Worm (Caenorhabditis elegans) whole organism, L2 larva: ENCODE measurements around the gene F55A11.11.

Experiments
- F13H6.1 ChIP-seq: sonication (generic microtip); optimal IDR thresholded peaks from 2 replicates; lab custom pipeline; 2016; ENCODE audit warnings: missing genetic modification characterization, missing compliant biosample characterization
- R02D3.7 ChIP-seq: fragments of 150-350 bp; optimal IDR thresholded peaks from 2 replicates; lab custom pipeline; 2014; ENCODE audit warnings: missing biosample characterization, missing genetic modification characterization
- Y55F3AM.14 ChIP-seq: fragments of 200-800 bp; sonication (Bioruptor generic); optimal IDR thresholded peaks from 2 replicates; lab custom pipeline; 2018; ENCODE audit warnings: mild to moderate bottlenecking, missing genetic modification characterization, missing compliant biosample characterization
- alr-1 ChIP-seq: fragments of 150-350 bp; optimal IDR thresholded peaks from 2 replicates; lab custom pipeline; 2014; ENCODE audit warnings: missing biosample characterization, missing genetic modification characterization
- aly-2 ChIP-seq: fragments of 150-350 bp; optimal IDR thresholded peaks from 2 replicates; lab custom pipeline; 2014; ENCODE audit warnings: missing biosample characterization, missing genetic modification characterization
- ama-1 ChIP-seq: fragments of 150-350 bp; optimal IDR thresholded peaks from 2 replicates; lab custom pipeline; 2018; ENCODE audit warnings: inconsistent platforms
- blmp-1 ChIP-seq: sonication (generic microtip); optimal IDR thresholded peaks from 2 replicates; lab custom pipeline; 2017; ENCODE audit warnings: missing genetic modification characterization, mild to moderate bottlenecking, missing compliant biosample characterization, antibody characterized with exemption, moderate library complexity; ENCODE audit not compliant: insufficient read depth
- ceh-16 ChIP-seq: fragments of 150-350 bp; optimal IDR thresholded peaks from 2 replicates; lab custom pipeline; 2014; ENCODE audit warnings: missing biosample characterization, missing genetic modification characterization
- ceh-82 ChIP-seq: fragments of 150-350 bp; optimal IDR thresholded peaks from 2 replicates; lab custom pipeline; 2014; ENCODE audit warnings: missing biosample characterization, missing genetic modification characterization
- crh-2 ChIP-seq: sonication (generic microtip); optimal IDR thresholded peaks from 2 replicates; lab custom pipeline; 2017; ENCODE audit warnings: missing biosample characterization, missing genetic modification characterization
- dmd-4 ChIP-seq: sonication (generic microtip); optimal IDR thresholded peaks from 2 replicates; lab custom pipeline; 2017; ENCODE audit warnings: missing biosample characterization, missing genetic modification characterization
- elt-1 ChIP-seq: fragments of 150-350 bp; optimal IDR thresholded peaks from 2 replicates; lab custom pipeline; 2014; ENCODE audit warnings: missing biosample characterization, missing genetic modification characterization
- fos-1 ChIP-seq: fragments of 150-350 bp; optimal IDR thresholded peaks from 2 replicates; lab custom pipeline; 2014; ENCODE audit warnings: missing biosample characterization, missing genetic modification characterization
- lin-11 ChIP-seq: fragments of 150-350 bp; sonication (generic microtip); optimal IDR thresholded peaks from 2 replicates; lab custom pipeline; 2014; ENCODE audit warnings: missing biosample characterization, missing genetic modification characterization, inconsistent platforms, mixed read lengths
- lsy-2 ChIP-seq, 2 experiments: fragments of 150-350 bp in 1 of 2; sonication (generic microtip) in 1 of 2; optimal IDR thresholded peaks; 2 replicates each; lab custom pipeline; 2014 to 2017; ENCODE audit warnings: missing biosample characterization in 2 of 2, missing genetic modification characterization in 2 of 2
- mbf-1 ChIP-seq: sonication (generic microtip); optimal IDR thresholded peaks from 2 replicates; lab custom pipeline; 2017; ENCODE audit warnings: missing biosample characterization, missing genetic modification characterization
- nhr-10 ChIP-seq: sonication (generic microtip); optimal IDR thresholded peaks from 2 replicates; lab custom pipeline; 2017; ENCODE audit warnings: missing biosample characterization, missing genetic modification characterization
- nhr-11 ChIP-seq: fragments of 150-350 bp; optimal IDR thresholded peaks from 2 replicates; lab custom pipeline; 2014; ENCODE audit warnings: missing biosample characterization, missing genetic modification characterization
- nhr-12 ChIP-seq: fragments of 150-350 bp; optimal IDR thresholded peaks from 2 replicates; lab custom pipeline; 2014; ENCODE audit warnings: missing biosample characterization, missing genetic modification characterization
- nhr-23 ChIP-seq: fragments of 150-350 bp; optimal IDR thresholded peaks from 2 replicates; lab custom pipeline; 2014; ENCODE audit warnings: missing biosample characterization, missing genetic modification reagents, missing genetic modification characterization
- nhr-237 ChIP-seq: fragments of 150-350 bp; optimal IDR thresholded peaks from 2 replicates; lab custom pipeline; 2014; ENCODE audit warnings: missing biosample characterization, missing genetic modification characterization
- nhr-25 ChIP-seq: fragments of 150-350 bp; sonication (generic microtip); optimal IDR thresholded peaks from 3 replicates; lab custom pipeline; 2014; ENCODE audit warnings: missing biosample characterization, missing genetic modification characterization
- nhr-6 ChIP-seq: fragments of 150-350 bp; optimal IDR thresholded peaks from 2 replicates; lab custom pipeline; 2014; ENCODE audit warnings: missing biosample characterization, missing genetic modification characterization
- sem-4 ChIP-seq: fragments of 150-350 bp; optimal IDR thresholded peaks from 2 replicates; lab custom pipeline; 2014; ENCODE audit warnings: missing biosample characterization, missing genetic modification reagents, missing genetic modification characterization
- sma-3 ChIP-seq: sonication (generic microtip); optimal IDR thresholded peaks from 2 replicates; lab custom pipeline; 2016; ENCODE audit warnings: missing genetic modification reagents, missing genetic modification characterization, missing compliant biosample characterization
- sma-9 ChIP-seq, 2 experiments: fragments of 150-350 bp in 1 of 2; sonication (generic microtip) in 1 of 2; optimal IDR thresholded peaks; 2 replicates each; lab custom pipeline; 2014 to 2016; ENCODE audit warnings: missing genetic modification characterization in 2 of 2, mild to moderate bottlenecking in 1 of 2, missing biosample characterization in 1 of 2, missing compliant biosample characterization in 1 of 2, missing genetic modification reagents in 1 of 2, moderate library complexity in 1 of 2
- snpc-4 ChIP-seq: fragments of 150-350 bp; optimal IDR thresholded peaks from 2 replicates; lab custom pipeline; 2014; ENCODE audit warnings: missing biosample characterization, missing genetic modification characterization
- unc-62 ChIP-seq: fragments of 150-350 bp; optimal IDR thresholded peaks from 2 replicates; lab custom pipeline; 2014; ENCODE audit warnings: missing biosample characterization, missing genetic modification reagents, missing genetic modification characterization
- ztf-11 ChIP-seq: sonication (generic microtip); optimal IDR thresholded peaks from 2 replicates; lab custom pipeline; 2017; ENCODE audit warnings: missing biosample characterization, missing genetic modification characterization
- ztf-4 ChIP-seq: fragments of 150-350 bp; optimal IDR thresholded peaks from 2 replicates; lab custom pipeline; 2014; ENCODE audit warnings: missing biosample characterization, missing genetic modification characterization

The F55A11.11 gene

DNA sequence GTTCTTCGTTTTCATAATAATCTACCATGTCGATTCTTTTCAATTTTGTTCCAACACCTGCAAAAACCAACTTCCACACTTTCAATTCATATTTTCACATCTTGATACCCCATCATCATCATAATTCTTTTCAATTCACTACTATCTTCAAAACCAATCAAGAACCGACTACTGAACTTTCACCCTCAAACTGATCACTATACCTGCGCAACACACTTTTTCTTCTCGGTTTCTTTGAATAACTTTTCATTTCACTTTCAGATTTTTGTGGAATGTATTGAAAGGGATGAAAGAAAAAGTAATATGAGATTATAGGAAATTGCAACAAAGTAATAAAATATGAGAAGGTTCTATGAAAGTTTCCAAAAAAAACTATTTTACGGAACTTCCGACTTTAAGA, 41.9 kb upstream of the F55A11.11 start:
- peak; percentile 69 for TF ChIP-seq blmp-1
- no peak for TF ChIP-seq ztf-4 (tag; lab: Kevin White, UChicago)

DNA sequence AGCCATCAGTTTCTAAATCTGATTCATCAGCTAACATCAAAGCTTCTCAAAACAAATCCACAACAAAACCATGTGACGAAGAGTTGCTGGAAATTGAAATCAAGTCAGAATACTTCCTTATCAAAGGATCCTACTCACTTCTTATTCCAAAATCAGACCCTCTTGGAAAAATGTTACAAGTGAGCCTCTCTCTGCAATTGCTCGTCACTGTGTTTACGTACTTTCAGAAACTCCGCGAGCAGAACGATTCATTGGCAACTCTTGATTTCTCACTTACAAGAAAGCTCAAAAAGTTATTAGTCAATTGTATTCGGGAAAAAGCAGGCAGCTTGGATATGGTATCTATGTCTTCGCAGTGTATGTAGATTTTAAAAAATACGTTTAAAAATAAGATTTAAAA, 31.5 kb upstream of the F55A11.11 start:
- TF ChIP-seq mbf-1 (no peak), lin-11 (tag; lab: Kevin White, UChicago) (no peak), F13H6.1 (no peak), elt-1 (tag; lab: Kevin White, UChicago) (no peak), ceh-16 (tag; lab: Kevin White, UChicago) (no peak)

DNA sequence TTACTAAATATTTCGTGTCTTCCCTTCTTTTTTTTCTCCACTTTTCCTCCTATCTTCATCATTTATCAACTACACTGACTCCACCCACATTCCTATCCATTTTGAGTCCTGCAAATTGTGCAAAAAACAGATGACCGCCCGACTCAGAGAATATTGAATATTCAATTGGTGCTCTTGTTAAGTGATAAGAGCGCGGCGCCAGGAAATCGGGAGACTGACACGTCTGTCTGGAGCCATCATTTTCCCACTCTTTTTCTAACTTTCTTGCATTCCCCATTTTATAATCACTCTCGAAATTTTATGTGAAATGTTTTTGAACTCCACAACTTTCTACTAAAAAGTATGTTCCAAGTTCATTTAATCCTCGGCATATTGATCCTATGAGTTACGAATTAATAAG, 27.1 kb upstream of the F55A11.11 start:
- TF ChIP-seq R02D3.7 (tag; lab: Kevin White, UChicago) (no peak), sma-9 (GFP tag; optimal IDR thresholded peaks at IDR 0.05; lab: Kevin White, UChicago) (peak; percentile 2), sma-9 (tag; optimal IDR thresholded peaks at IDR 0.05; lab: Kevin White, UChicago) (no peak), fos-1 (tag; lab: Kevin White, UChicago) (peak; percentile 57), snpc-4 (tag; lab: Kevin White, UChicago) (no peak)

DNA sequence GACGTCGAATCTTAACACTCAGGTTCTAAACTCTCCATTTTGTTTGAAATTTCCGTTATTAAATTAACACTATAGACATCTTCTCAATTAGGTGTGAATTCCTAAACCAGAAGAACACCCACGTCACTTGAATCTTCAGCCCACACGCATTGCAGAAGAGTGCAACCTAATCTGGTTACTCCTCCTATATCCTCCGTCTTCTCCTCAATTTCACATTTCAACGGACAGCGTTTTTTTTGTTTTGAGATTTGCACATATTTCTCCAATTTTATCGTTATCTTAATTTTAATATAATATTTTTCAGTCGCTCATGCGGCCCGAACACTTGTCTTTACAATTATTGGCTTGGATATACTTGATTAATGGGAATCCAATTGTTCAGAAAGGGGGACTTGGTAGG, 25.6 kb upstream of the F55A11.11 start, which contains the start of gene smoc-1:
TSS of gene smoc-1 (plus strand) at position 301 of the 400 bp plus-strand sequence.
- TF ChIP-seq ama-1 (lab: Kevin White, UChicago) (no peak), sma-9 (GFP tag; optimal IDR thresholded peaks at IDR 0.05; lab: Kevin White, UChicago) (no peak), sma-9 (tag; optimal IDR thresholded peaks at IDR 0.05; lab: Kevin White, UChicago) (no peak)
- TF ChIP-seq, all 48 proteins: peak for 0

DNA sequence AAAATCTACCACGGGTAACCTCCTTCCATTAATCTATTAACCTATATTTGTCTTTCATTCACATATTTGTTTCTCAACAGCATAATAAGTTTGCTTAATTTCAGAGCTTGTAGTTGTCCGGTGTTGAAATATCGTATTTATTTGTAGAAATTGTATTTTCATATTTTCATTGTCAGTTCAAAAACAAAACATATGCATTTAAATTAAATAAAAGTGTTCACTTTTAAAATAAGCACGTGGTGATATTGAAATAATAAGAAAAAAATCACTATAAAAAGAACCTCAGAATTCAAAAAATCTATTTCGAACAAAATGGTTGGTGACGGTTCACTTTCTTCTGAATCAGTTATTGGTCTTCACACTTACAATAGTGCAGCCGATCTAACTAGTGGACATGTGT, 24.3 kb upstream of the F55A11.11 start, which contains the start of gene T04F3.3:
TSS of gene T04F3.3 (plus strand) at position 301 of the 400 bp plus-strand sequence.
- TF ChIP-seq nhr-25 (no peak), nhr-11 (tag; lab: Kevin White, UChicago) (no peak), ama-1 (lab: Kevin White, UChicago) (no peak), ceh-82 (no peak), nhr-10 (tag; lab: Kevin White, UChicago) (no peak), aly-2 (tag; lab: Kevin White, UChicago) (no peak), lin-11 (tag; lab: Kevin White, UChicago) (no peak), sem-4 (no peak), blmp-1 (no peak), nhr-6 (tag; lab: Kevin White, UChicago) (no peak), ceh-16 (tag; lab: Kevin White, UChicago) (no peak), nhr-23 (no peak), dmd-4 (tag; lab: Kevin White, UChicago) (no peak), nhr-12 (tag; lab: Kevin White, UChicago) (no peak), sma-3 (GFP tag; lab: Kevin White, UChicago) (no peak), sma-9 (GFP tag; optimal IDR thresholded peaks at IDR 0.05; lab: Kevin White, UChicago) (no peak), sma-9 (tag; optimal IDR thresholded peaks at IDR 0.05; lab: Kevin White, UChicago) (no peak), R02D3.7 (tag; lab: Kevin White, UChicago) (no peak), alr-1 (tag; lab: Kevin White, UChicago) (no peak), ztf-11 (tag; lab: Kevin White, UChicago) (no peak)

DNA sequence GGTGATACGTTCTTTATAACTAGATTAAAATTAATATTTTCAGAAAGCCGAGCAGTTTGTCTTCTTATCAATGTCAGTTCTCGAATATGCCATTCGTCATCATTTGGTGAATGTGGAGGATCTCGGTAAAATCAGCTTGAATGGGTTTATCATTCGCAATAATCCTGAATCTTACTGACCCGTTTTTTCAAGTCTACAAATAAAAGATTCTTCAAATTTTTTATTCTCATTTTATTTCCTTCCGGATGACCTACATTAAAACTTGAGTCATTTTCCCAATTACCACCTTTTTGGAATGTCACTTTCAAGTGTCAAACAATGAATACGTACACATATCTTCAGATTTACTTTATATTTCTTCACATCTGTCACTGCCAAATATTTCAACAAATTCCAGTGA, 22.6 kb upstream of the F55A11.11 start, which contains the start of gene T04F3.5:
TSS of gene T04F3.5 (plus strand) at position 301 of the 400 bp plus-strand sequence.
- TF ChIP-seq mbf-1 (no peak), nhr-6 (tag; lab: Kevin White, UChicago) (no peak), unc-62 (GFP tag; lab: Kevin White, UChicago) (no peak), ceh-82 (no peak), sma-3 (GFP tag; lab: Kevin White, UChicago) (no peak), nhr-237 (tag; lab: Kevin White, UChicago) (no peak), Y55F3AM.14 (GFP tag; lab: Kevin White, UChicago) (no peak), nhr-11 (tag; lab: Kevin White, UChicago) (no peak), ceh-16 (tag; lab: Kevin White, UChicago) (no peak), sma-9 (GFP tag; optimal IDR thresholded peaks at IDR 0.05; lab: Kevin White, UChicago) (no peak), sma-9 (tag; optimal IDR thresholded peaks at IDR 0.05; lab: Kevin White, UChicago) (no peak)
- TF ChIP-seq, all 48 proteins: peak for 0

DNA sequence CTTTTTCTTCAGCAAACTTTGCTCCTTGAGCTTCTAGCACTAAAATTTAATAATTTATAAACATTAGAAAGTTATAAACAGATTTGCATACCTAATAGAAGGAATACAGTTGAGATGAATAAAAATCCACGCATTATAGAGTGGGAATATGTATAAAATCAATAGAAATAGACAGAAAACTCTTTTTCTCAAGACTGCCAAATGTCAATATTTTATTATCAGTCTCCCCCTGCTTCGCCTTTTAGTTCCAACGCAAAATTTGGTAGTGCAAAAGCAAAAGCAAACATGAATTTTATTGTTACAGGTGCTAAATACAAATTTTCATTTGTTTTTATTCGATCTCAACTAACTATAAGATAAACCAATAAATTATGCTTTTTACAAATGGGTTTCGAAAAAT, 20.1 kb upstream of the F55A11.11 start, which contains the start of gene T04F3.4:
TSS of gene T04F3.4 (minus strand) at position 187 of the 400 bp plus-strand sequence.
- TF ChIP-seq crh-2 (tag; lab: Kevin White, UChicago): no peak
- peak in 1 of 2 experiments; percentile 22 for TF ChIP-seq lsy-2 (tag; optimal IDR thresholded peaks at IDR 0.05; lab: Kevin White, UChicago)
- no peak for TF ChIP-seq alr-1 (tag; lab: Kevin White, UChicago)
- no peak for TF ChIP-seq nhr-11 (tag; lab: Kevin White, UChicago)
